Worm (Caenorhabditis elegans) whole organism, L3 larva: ENCODE results near the gene T13C5.6.

ENCODE experiments used
- aly-2 ChIP-seq: fragments of 150-350 bp; optimal IDR thresholded peaks from 2 replicates; lab custom pipeline; 2014; ENCODE audit warnings: missing biosample characterization, missing genetic modification characterization
- ama-1 ChIP-seq: fragments of 150-350 bp; optimal IDR thresholded peaks from 2 replicates; lab custom pipeline; 2018
- jun-1 ChIP-seq: fragments of 150-350 bp; optimal IDR thresholded peaks from 2 replicates; lab custom pipeline; 2014; ENCODE audit warnings: missing biosample characterization, missing genetic modification reagents, missing genetic modification characterization
- lin-39 ChIP-seq: fragments of 150-350 bp; optimal IDR thresholded peaks from 2 replicates; lab custom pipeline; 2018; ENCODE audit warnings: missing biosample characterization, missing genetic modification reagents, missing genetic modification characterization
- nhr-23 ChIP-seq: fragments of 150-350 bp; optimal IDR thresholded peaks from 2 replicates; lab custom pipeline; 2014; ENCODE audit warnings: missing biosample characterization, missing genetic modification reagents, missing genetic modification characterization
- nhr-237 ChIP-seq: fragments of 150-350 bp; optimal IDR thresholded peaks from 2 replicates; lab custom pipeline; 2014; ENCODE audit warnings: missing biosample characterization, missing genetic modification characterization
- nhr-25 ChIP-seq: sonication (generic microtip); optimal IDR thresholded peaks from 2 replicates; lab custom pipeline; 2017; ENCODE audit warnings: missing biosample characterization, missing genetic modification characterization
- nhr-28 ChIP-seq: fragments of 150-350 bp; optimal IDR thresholded peaks from 2 replicates; lab custom pipeline; 2014; ENCODE audit warnings: missing biosample characterization, missing genetic modification characterization
- nhr-76 ChIP-seq: fragments of 150-350 bp; sonication (generic microtip); optimal IDR thresholded peaks from 5 replicates; lab custom pipeline; 2014; ENCODE audit warnings: missing biosample characterization, missing genetic modification characterization
- skn-1 ChIP-seq: fragments of 150-350 bp; optimal IDR thresholded peaks from 2 replicates; lab custom pipeline; 2014; ENCODE audit warnings: missing biosample characterization, missing genetic modification characterization
- unc-62 ChIP-seq: fragments of 150-350 bp; sonication (generic microtip); optimal IDR thresholded peaks from 4 replicates; lab custom pipeline; 2014; ENCODE audit warnings: missing biosample characterization, missing genetic modification reagents, missing genetic modification characterization

DNA sequence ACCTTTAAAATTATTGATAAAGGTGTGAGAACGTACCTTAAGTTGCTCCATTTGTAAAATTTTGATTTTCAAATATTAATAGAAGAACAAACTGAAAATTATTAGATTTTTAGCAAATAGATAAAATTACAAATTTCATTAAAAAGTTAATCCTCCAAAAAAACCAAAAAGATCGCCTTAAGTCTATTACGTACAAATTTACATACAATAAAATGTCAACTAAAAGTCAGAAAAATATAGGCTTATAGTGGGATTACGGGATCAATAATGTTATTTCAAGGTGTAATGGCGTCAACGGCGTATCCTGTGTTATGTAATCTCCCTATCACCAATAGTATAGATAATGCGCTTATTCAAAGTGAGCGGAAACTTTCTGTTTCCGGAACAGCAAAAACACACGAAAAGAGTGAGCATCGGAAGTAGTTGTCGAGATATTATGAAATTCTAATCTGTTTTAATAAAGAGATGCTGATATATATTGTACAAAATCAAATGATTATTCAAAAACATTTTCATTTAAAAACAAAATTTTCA, 13.2 kb downstream of the T13C5.6 start, which contains the start of gene ceh-54:
- no peak for TF ChIP-seq nhr-76 (tag; lab: Kevin White, UChicago)
- TF ChIP-seq nhr-25 (tag; lab: Kevin White, UChicago) = no peak
- TF ChIP-seq skn-1 (tag; lab: Kevin White, UChicago) = no peak
- TF ChIP-seq unc-62 (GFP tag; lab: Kevin White, UChicago) = no peak
- TF ChIP-seq ama-1 (lab: Kevin White, UChicago) = no peak
- TF ChIP-seq nhr-237 (tag; lab: Kevin White, UChicago) = no peak
- TF ChIP-seq nhr-23 (tag; lab: Kevin White, UChicago) = no peak
- TF ChIP-seq lin-39 (tag; lab: Kevin White, UChicago) = no peak
- no peak for TF ChIP-seq nhr-28 (tag; lab: Kevin White, UChicago)
- no peak for TF ChIP-seq jun-1 (tag; lab: Kevin White, UChicago)
- no peak for TF ChIP-seq aly-2 (tag; lab: Kevin White, UChicago)
